Fruit fly (Drosophila melanogaster): ENCODE measurements around the gene knrl.

DNA sequence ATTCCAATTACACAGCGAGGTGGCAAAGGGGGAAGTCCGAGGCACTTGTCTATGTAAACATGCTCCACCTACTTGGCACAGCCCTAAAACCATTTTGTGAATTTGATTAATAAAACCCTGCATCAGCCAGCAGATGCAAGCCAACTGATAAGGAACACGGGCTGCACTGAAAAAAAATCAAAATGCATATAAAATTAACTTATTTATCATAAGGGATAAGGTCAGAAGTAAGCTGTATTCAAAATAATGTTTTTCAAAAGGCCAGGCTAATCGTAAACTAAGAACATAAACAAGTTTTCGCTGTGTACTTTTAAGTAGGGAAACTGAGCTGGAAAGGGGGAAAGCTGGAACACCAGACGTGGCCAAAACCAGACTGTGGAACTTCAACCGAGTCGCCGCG, 68.6 kb downstream of the knrl start:
- TF ChIP-seq Dll (optimal IDR thresholded peaks at IDR 0.05) (no peak), EcR (GFP tag; optimal IDR thresholded peaks at IDR 0.05) (no peak), usp (GFP tag; optimal IDR thresholded peaks at IDR 0.05) (no peak), CG8478 (optimal IDR thresholded peaks at IDR 0.05) (no peak)

Data from whole organism.